Worm (Caenorhabditis elegans): ENCODE data around the gene F01D5.2.

The F01D5.2 gene

ce11 chrII:13951986-13952385 is 46.9 kb downstream of the F01D5.2 start:
- TF ChIP-seq daf-12 (tag; optimal IDR thresholded peaks at IDR 0.05), result no peak
- no peak for TF ChIP-seq eor-1 (tag; optimal IDR thresholded peaks at IDR 0.05)
- no peak for TF ChIP-seq egl-5 (tag; optimal IDR thresholded peaks at IDR 0.05)
- TF ChIP-seq unc-39 (tag; optimal IDR thresholded peaks at IDR 0.05), result no peak
- TF ChIP-seq nhr-28 (tag; optimal IDR thresholded peaks at IDR 0.05), result no peak
- TF ChIP-seq ceh-16 (tag; optimal IDR thresholded peaks at IDR 0.05), result no peak
- TF ChIP-seq elt-1 (tag; optimal IDR thresholded peaks at IDR 0.05), result no peak
- no peak for TF ChIP-seq fkh-2 (tag; optimal IDR thresholded peaks at IDR 0.05)
- TF ChIP-seq nhr-12 (tag; optimal IDR thresholded peaks at IDR 0.05), result no peak

DNA sequence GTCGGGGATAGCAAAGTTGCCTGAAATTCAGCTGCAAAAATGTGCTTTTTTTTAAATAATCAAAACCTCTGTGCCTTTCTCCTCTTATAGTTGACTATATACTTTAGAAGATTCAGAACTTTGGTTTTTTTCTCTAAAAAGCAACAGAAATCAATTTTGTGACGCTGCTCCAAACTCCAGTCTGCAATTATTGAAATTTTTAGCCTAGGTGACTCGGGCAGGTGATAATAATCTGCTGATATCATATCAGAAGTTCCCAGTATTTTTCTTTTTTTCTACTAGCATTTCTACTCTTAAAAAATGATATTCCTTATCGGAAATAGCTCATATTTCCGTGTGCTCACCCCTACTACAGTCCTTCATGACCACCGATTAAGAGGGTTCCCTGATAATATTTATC is 49.6 kb downstream of the F01D5.2 start, which contains the start of gene sre-44:
Gene sre-44, plus strand, starts transcription at position 301 of the 400 bp plus-strand sequence.
- TF ChIP-seq lin-15B (tag; optimal IDR thresholded peaks at IDR 0.05) (no peak), eor-1 (tag; optimal IDR thresholded peaks at IDR 0.05) (no peak), elt-2 (tag; optimal IDR thresholded peaks at IDR 0.05) (peak; percentile 49), ztf-11 (tag; optimal IDR thresholded peaks at IDR 0.05) (no peak), fkh-2 (tag; optimal IDR thresholded peaks at IDR 0.05) (no peak)
